Worm (Caenorhabditis elegans): ENCODE measurements around the gene mcm-10.

The mcm-10 gene

ce11 chrIII:11317164-11317620, at the start of gene mcm-10:
TSS of gene mcm-10 (plus strand) at chrIII:11317570.
- TF ChIP-seq med-1 (GFP tag; optimal IDR thresholded peaks at IDR 0.05; ENCODE audit: insufficient read depth), result no peak
- TF ChIP-seq klf-2 (GFP tag; conservative IDR thresholded peaks at IDR 0.05), result peak; percentile 68; the same call in 1 of the 2 replicates
- TF ChIP-seq ztf-23 (GFP tag; IDR thresholded peaks at IDR 0.05), result peak; percentile 76; the same call in 1 of the 2 replicates
- TF ChIP-seq cog-1 (tag; optimal IDR thresholded peaks at IDR 0.05), result peak; percentile 85
- no peak; the same call in 1 of the 2 replicates for TF ChIP-seq T22C8.4 (GFP tag; IDR thresholded peaks at IDR 0.05)
- peak; percentile 40; the same call in 1 of the 2 replicates for TF ChIP-seq ztf-29 (GFP tag; IDR thresholded peaks at IDR 0.05)
- peak; percentile 31; the same call in 1 of the 2 replicates for TF ChIP-seq flt-1 (GFP tag; IDR thresholded peaks at IDR 0.05)
- TF ChIP-seq tab-1 (GFP tag; IDR thresholded peaks at IDR 0.05), result no peak
- TF ChIP-seq ref-1 (GFP tag; conservative IDR thresholded peaks at IDR 0.05), result no peak

ce11 chrIII:11268532-11268931, 48.8 kb upstream of the mcm-10 start:
- no peak for TF ChIP-seq flt-1 (GFP tag; IDR thresholded peaks at IDR 0.05)

DNA sequence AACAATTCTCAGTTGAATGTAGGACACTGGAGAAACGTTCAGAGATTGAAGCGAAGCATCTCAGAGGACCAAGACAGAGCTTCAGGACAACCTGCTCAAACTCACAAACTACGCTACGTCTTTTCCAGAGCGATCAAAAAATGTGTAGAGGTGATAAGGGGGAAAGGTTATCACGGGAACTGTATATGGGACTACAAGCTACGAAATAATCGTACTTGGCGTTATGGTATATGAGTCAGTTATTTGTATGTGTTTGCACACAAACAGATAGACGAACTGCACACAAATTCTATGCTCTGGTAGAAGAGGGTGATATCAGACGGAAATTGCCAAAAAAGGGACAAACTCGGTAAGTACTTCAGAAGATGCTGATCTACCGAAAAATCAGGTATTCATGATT, 48.2 kb upstream of the mcm-10 start:
- no peak for TF ChIP-seq ztf-23 (GFP tag; IDR thresholded peaks at IDR 0.05)
- no peak for TF ChIP-seq ref-1 (GFP tag; conservative IDR thresholded peaks at IDR 0.05)
- TF ChIP-seq ztf-29 (GFP tag; IDR thresholded peaks at IDR 0.05), result no peak
- no peak for TF ChIP-seq cog-1 (tag; optimal IDR thresholded peaks at IDR 0.05)
- TF ChIP-seq tab-1 (GFP tag; IDR thresholded peaks at IDR 0.05), result no peak
- no peak for TF ChIP-seq klf-2 (GFP tag; conservative IDR thresholded peaks at IDR 0.05)
- no peak for TF ChIP-seq flt-1 (GFP tag; IDR thresholded peaks at IDR 0.05)
- TF ChIP-seq T22C8.4 (GFP tag; IDR thresholded peaks at IDR 0.05), result no peak
- TF ChIP-seq med-1 (GFP tag; optimal IDR thresholded peaks at IDR 0.05; ENCODE audit: insufficient read depth), result no peak

DNA sequence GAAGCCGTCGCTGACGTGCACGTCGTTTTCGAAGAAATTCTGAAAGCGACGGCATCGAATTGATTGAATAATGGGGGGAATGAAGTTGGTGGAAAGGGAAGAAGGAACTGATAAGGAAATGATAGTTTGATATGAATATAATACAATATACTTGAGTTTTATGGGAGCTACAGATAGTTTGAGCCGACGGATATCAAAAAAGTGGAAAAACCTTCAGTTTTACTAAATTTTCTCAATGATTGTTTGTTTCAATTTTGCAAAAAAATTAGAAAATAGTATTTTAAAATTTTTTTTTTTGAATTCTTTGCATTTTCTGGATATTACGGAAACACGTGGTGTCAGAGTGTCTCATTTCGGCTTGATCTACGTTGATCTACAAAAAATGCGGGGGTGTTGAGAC, 46.6 kb upstream of the mcm-10 start, which contains the start of gene obr-1:
Gene obr-1 (minus strand): TSS at position 101 of the 400 bp plus-strand sequence.
- no peak for TF ChIP-seq cog-1 (tag; optimal IDR thresholded peaks at IDR 0.05)
- TF ChIP-seq tab-1 (GFP tag; IDR thresholded peaks at IDR 0.05), result no peak
- TF ChIP-seq T22C8.4 (GFP tag; IDR thresholded peaks at IDR 0.05), result no peak
- TF ChIP-seq klf-2 (GFP tag; conservative IDR thresholded peaks at IDR 0.05), result no peak
- no peak for TF ChIP-seq ztf-29 (GFP tag; IDR thresholded peaks at IDR 0.05)
- no peak for TF ChIP-seq ref-1 (GFP tag; conservative IDR thresholded peaks at IDR 0.05)
- TF ChIP-seq flt-1 (GFP tag; IDR thresholded peaks at IDR 0.05), result no peak
- no peak for TF ChIP-seq med-1 (GFP tag; optimal IDR thresholded peaks at IDR 0.05; ENCODE audit: insufficient read depth)
- TF ChIP-seq ztf-23 (GFP tag; IDR thresholded peaks at IDR 0.05), result no peak

DNA sequence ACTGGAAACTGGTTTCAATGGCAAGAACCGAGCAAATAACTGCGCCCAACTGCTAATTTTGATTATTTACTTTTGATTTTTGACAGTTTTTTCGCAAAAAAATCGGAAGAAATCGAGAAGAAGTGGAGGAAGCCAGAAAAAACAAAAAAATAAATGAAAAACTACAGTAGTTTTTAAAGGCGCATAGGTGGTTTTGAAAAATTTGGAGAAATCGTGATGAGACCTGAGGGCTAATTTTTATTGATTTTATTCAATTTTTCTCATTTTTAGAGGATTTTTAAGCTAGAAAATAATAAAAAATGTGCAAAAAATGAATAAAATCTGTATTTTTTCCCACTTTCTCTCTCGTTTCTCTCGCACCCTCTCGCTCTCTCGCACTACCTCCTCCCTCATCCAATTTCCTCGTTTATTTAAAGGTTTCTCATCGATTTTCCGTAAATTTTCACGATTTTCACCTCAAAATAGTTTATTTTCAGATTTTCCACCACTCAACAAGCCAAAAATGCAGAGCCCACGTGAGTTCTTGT, 42.7 kb upstream of the mcm-10 start, which contains the start of gene Y47D3A.20:
Gene Y47D3A.20 (plus strand): TSS at position 477 of the 527 bp plus-strand sequence.
- TF ChIP-seq T22C8.4 (GFP tag; IDR thresholded peaks at IDR 0.05) (no peak), cog-1 (tag; optimal IDR thresholded peaks at IDR 0.05) (no peak), ztf-29 (GFP tag; IDR thresholded peaks at IDR 0.05) (no peak), klf-2 (GFP tag; conservative IDR thresholded peaks at IDR 0.05) (no peak), flt-1 (GFP tag; IDR thresholded peaks at IDR 0.05) (no peak), ztf-23 (GFP tag; IDR thresholded peaks at IDR 0.05) (no peak), tab-1 (GFP tag; IDR thresholded peaks at IDR 0.05) (no peak), med-1 (GFP tag; optimal IDR thresholded peaks at IDR 0.05; ENCODE audit: insufficient read depth) (no peak), ref-1 (GFP tag; conservative IDR thresholded peaks at IDR 0.05) (no peak)

ce11 chrIII:11278817-11279216, 38.6 kb upstream of the mcm-10 start, which contains the start of gene Y47D3A.21:
TSS of gene Y47D3A.21 (minus strand) at chrIII:11278917.
- TF ChIP-seq ztf-29 (GFP tag; IDR thresholded peaks at IDR 0.05), result no peak
- TF ChIP-seq tab-1 (GFP tag; IDR thresholded peaks at IDR 0.05), result no peak
- no peak for TF ChIP-seq ref-1 (GFP tag; conservative IDR thresholded peaks at IDR 0.05)
- TF ChIP-seq cog-1 (tag; optimal IDR thresholded peaks at IDR 0.05), result no peak
- no peak for TF ChIP-seq klf-2 (GFP tag; conservative IDR thresholded peaks at IDR 0.05)
- TF ChIP-seq med-1 (GFP tag; optimal IDR thresholded peaks at IDR 0.05; ENCODE audit: insufficient read depth), result no peak
- TF ChIP-seq ztf-23 (GFP tag; IDR thresholded peaks at IDR 0.05), result no peak
- no peak for TF ChIP-seq flt-1 (GFP tag; IDR thresholded peaks at IDR 0.05)
- no peak for TF ChIP-seq T22C8.4 (GFP tag; IDR thresholded peaks at IDR 0.05)

- TF ChIP-seq T22C8.4 (GFP tag; IDR thresholded peaks at IDR 0.05) (peak; percentile 81), tab-1 (GFP tag; IDR thresholded peaks at IDR 0.05) (no peak)
Measured at ce11 chrIII:11279954-11280353, 37.4 kb upstream of the mcm-10 start.

DNA sequence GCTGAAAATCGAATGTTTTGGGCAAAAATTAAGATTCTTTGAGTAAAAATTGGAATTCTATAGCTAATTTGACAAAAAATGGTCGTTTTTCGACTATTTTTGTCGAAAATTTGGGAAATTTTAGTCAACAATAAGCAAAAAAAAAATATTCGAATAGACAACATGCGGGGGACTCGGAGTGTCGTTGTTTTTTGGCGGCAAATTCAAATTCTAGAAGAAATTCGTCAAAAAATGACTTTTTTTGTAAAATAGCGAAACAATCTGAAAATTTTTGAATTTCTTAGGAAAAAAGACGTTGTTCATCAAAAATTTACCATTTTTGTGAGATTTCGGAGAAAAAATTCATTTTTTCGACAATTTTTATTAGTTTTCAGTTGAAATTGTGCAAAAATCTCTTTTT, 33.7 kb upstream of the mcm-10 start:
- TF ChIP-seq klf-2 (GFP tag; conservative IDR thresholded peaks at IDR 0.05) (no peak), ztf-29 (GFP tag; IDR thresholded peaks at IDR 0.05) (no peak), med-1 (GFP tag; optimal IDR thresholded peaks at IDR 0.05; ENCODE audit: insufficient read depth) (no peak), flt-1 (GFP tag; IDR thresholded peaks at IDR 0.05) (no peak), cog-1 (tag; optimal IDR thresholded peaks at IDR 0.05) (no peak), tab-1 (GFP tag; IDR thresholded peaks at IDR 0.05) (no peak), T22C8.4 (GFP tag; IDR thresholded peaks at IDR 0.05) (no peak), ref-1 (GFP tag; conservative IDR thresholded peaks at IDR 0.05) (no peak), ztf-23 (GFP tag; IDR thresholded peaks at IDR 0.05) (no peak)

DNA sequence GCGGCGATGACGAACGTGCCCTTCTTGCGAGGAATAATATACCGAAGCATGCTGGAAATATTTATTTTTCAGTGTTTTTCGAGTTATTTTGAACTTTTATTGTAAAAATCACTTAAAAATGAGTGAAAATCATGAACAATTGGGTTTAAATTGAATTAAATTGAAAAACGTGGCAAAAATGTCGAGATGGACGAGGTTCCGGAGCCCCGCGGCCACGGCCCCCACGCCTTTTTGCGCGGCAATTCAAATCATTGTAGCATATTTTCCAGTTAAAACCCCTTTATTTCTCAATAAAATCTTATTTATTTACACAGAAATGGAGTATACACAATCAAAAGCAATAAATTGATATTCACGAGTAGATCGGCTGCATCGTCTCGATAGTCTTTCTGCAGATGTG, 31.3 kb upstream of the mcm-10 start:
- TF ChIP-seq cog-1 (tag; optimal IDR thresholded peaks at IDR 0.05), result peak; percentile 1
- 0 out of 2 replicates have a peak, but pooled peaks have one; percentile 34 for TF ChIP-seq flt-1 (GFP tag; IDR thresholded peaks at IDR 0.05)
- no peak for TF ChIP-seq med-1 (GFP tag; optimal IDR thresholded peaks at IDR 0.05; ENCODE audit: insufficient read depth)
- no peak for TF ChIP-seq ztf-29 (GFP tag; IDR thresholded peaks at IDR 0.05)
- TF ChIP-seq T22C8.4 (GFP tag; IDR thresholded peaks at IDR 0.05), result no peak
- no peak for TF ChIP-seq ztf-23 (GFP tag; IDR thresholded peaks at IDR 0.05)
- TF ChIP-seq ref-1 (GFP tag; conservative IDR thresholded peaks at IDR 0.05), result no peak
- TF ChIP-seq klf-2 (GFP tag; conservative IDR thresholded peaks at IDR 0.05), result peak; percentile 38; the same call in 1 of the 2 replicates
- no peak for TF ChIP-seq tab-1 (GFP tag; IDR thresholded peaks at IDR 0.05)

DNA sequence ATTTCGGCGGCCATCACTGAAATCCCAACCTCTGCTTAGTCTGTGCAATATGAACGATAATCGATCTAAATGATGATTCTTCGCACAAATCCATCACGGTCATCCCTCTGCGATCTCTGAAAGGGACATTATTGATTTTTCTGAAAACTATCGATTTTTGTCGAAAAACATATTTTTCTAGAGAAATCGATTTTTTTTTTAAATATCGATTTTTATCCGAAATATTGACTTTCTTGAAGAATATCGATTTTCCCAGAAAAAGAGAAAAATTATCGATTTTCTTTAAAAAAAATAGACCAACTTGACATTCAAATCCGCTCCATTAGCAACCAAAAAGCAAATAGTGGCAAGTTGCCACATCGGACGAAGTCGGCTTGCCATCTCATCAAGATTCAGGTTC, 30.0 kb upstream of the mcm-10 start:
- TF ChIP-seq T22C8.4 (GFP tag; IDR thresholded peaks at IDR 0.05) (peak; percentile 81), cog-1 (tag; optimal IDR thresholded peaks at IDR 0.05) (no peak)

All from whole organism, midembryonic.